Worm (Caenorhabditis elegans): Measurements from ENCODE around the gene fip-5.

The fip-5 gene

DNA sequence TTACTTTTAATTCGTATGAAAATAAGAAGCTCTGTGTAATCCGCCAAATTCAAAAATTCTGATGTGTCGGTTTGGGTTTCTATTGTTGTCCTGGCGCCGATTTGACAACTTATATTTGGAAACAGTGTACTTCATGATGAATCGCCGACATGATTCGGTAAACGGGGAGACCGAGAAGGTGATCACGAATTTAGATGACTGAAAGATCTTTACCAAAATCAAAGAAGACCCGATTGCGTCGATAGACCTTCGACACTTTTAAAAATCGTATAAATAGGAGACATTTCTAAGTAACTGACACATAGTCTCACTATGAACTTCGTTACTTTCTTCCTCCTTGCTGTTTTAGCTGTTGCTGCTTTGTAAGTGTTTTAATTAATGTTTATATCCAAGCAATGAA is at the start of gene fip-5:
fip-5 (plus strand) TSS at position 312 of the 400 bp plus-strand sequence.
- TF ChIP-seq lin-15B (tag; optimal IDR thresholded peaks at IDR 0.05): no peak
- TF ChIP-seq elt-1 (tag; optimal IDR thresholded peaks at IDR 0.05): peak; percentile 51

- TF ChIP-seq nhr-43 (tag; optimal IDR thresholded peaks at IDR 0.05; ENCODE audit: poor library complexity, severe bottlenecking) (no peak), ztf-11 (tag; optimal IDR thresholded peaks at IDR 0.05) (no peak), fos-1 (tag; optimal IDR thresholded peaks at IDR 0.05) (no peak), nhr-11 (tag; optimal IDR thresholded peaks at IDR 0.05) (no peak), zag-1 (tag; optimal IDR thresholded peaks at IDR 0.05) (no peak), egl-5 (tag; optimal IDR thresholded peaks at IDR 0.05) (no peak), fkh-2 (tag; optimal IDR thresholded peaks at IDR 0.05) (no peak), jun-1 (tag; optimal IDR thresholded peaks at IDR 0.05) (no peak), mdl-1 (tag; optimal IDR thresholded peaks at IDR 0.05) (no peak), nhr-12 (tag; optimal IDR thresholded peaks at IDR 0.05) (no peak), hmg-11 (tag; optimal IDR thresholded peaks at IDR 0.05) (no peak), elt-3 (tag; optimal IDR thresholded peaks at IDR 0.05) (no peak), ZK546.5 (tag; optimal IDR thresholded peaks at IDR 0.05) (no peak)
Observed at ce11 chrX:10252781-10253180, 49.8 kb upstream of the fip-5 start, which contains the start of gene C14H10.2. C14H10.2 (minus strand) TSS chrX:10252881.

- no peak for TF ChIP-seq fkh-10 (GFP tag; optimal IDR thresholded peaks at IDR 0.05)
- no peak for TF ChIP-seq mml-1 (tag; optimal IDR thresholded peaks at IDR 0.05)
- no peak for TF ChIP-seq daf-12 (tag; optimal IDR thresholded peaks at IDR 0.05)
- no peak for TF ChIP-seq unc-39 (tag; optimal IDR thresholded peaks at IDR 0.05)
- no peak for TF ChIP-seq ceh-16 (tag; optimal IDR thresholded peaks at IDR 0.05)
- TF ChIP-seq nhr-12 (tag; optimal IDR thresholded peaks at IDR 0.05): no peak
- TF ChIP-seq ztf-4 (tag; optimal IDR thresholded peaks at IDR 0.05): no peak
- no peak for TF ChIP-seq snpc-4 (tag; optimal IDR thresholded peaks at IDR 0.05)
- TF ChIP-seq egl-27 (tag; optimal IDR thresholded peaks at IDR 0.05): no peak
- no peak for TF ChIP-seq lin-39 (tag; optimal IDR thresholded peaks at IDR 0.05)
- TF ChIP-seq ZK546.5 (tag; optimal IDR thresholded peaks at IDR 0.05): no peak
- no peak for TF ChIP-seq ceh-9 (tag; optimal IDR thresholded peaks at IDR 0.05)
- no peak for TF ChIP-seq skn-1 (tag; optimal IDR thresholded peaks at IDR 0.05)
- TF ChIP-seq egl-5 (tag; optimal IDR thresholded peaks at IDR 0.05): no peak
- TF ChIP-seq ztf-11 (tag; optimal IDR thresholded peaks at IDR 0.05): no peak
- no peak for TF ChIP-seq R02D3.7 (tag; optimal IDR thresholded peaks at IDR 0.05)
- no peak for TF ChIP-seq nhr-28 (tag; optimal IDR thresholded peaks at IDR 0.05)
- TF ChIP-seq nhr-11 (tag; optimal IDR thresholded peaks at IDR 0.05): no peak
Observed at ce11 chrX:10254068-10254467, 48.5 kb upstream of the fip-5 start.

DNA sequence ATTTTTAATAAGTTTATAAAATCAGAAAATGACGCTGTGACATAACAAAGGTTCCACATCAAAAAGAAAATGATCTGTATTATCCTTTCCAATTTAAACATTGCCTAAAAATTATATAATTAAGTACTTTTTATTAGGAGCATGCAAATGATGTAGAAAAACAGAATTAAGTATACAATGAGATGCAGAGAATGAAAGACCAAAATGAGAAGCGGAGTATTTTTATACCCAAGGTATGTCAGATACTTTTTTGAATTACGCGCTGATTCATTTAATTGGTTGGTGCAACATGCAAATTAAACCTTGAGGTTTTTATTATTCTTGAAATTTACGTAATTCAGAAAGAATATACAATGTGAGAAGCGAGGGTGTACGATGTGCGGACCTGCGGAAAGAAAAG is 42.5 kb upstream of the fip-5 start, which contains the start of gene C32A9.1:
C32A9.1 (minus strand) TSS at position 101 of the 400 bp plus-strand sequence.
- no peak for TF ChIP-seq nhr-12 (tag; optimal IDR thresholded peaks at IDR 0.05)
- no peak for TF ChIP-seq pqm-1 (tag; optimal IDR thresholded peaks at IDR 0.05)
- TF ChIP-seq nhr-237 (tag; optimal IDR thresholded peaks at IDR 0.05): no peak
- no peak for TF ChIP-seq daf-12 (tag; optimal IDR thresholded peaks at IDR 0.05)
- no peak for TF ChIP-seq egl-5 (tag; optimal IDR thresholded peaks at IDR 0.05)
- no peak for TF ChIP-seq elt-3 (tag; optimal IDR thresholded peaks at IDR 0.05)
- TF ChIP-seq mml-1 (tag; optimal IDR thresholded peaks at IDR 0.05): no peak
- no peak for TF ChIP-seq pha-4 (tag; optimal IDR thresholded peaks at IDR 0.05)

ce11 chrX:10262299-10262698 is 40.2 kb upstream of the fip-5 start:
- TF ChIP-seq ztf-11 (tag; optimal IDR thresholded peaks at IDR 0.05) (no peak), nfya-1 (tag; optimal IDR thresholded peaks at IDR 0.05; ENCODE audit: insufficient read depth) (no peak), nhr-43 (tag; optimal IDR thresholded peaks at IDR 0.05; ENCODE audit: poor library complexity, severe bottlenecking) (no peak), ceh-16 (tag; optimal IDR thresholded peaks at IDR 0.05) (no peak), nhr-12 (tag; optimal IDR thresholded peaks at IDR 0.05) (no peak), ceh-28 (tag; optimal IDR thresholded peaks at IDR 0.05) (no peak), nhr-23 (tag; optimal IDR thresholded peaks at IDR 0.05) (no peak), egl-27 (tag; optimal IDR thresholded peaks at IDR 0.05) (no peak), nhr-28 (tag; optimal IDR thresholded peaks at IDR 0.05) (no peak), nhr-77 (tag; optimal IDR thresholded peaks at IDR 0.05) (no peak), snpc-4 (tag; optimal IDR thresholded peaks at IDR 0.05) (no peak), egl-5 (tag; optimal IDR thresholded peaks at IDR 0.05) (no peak), pqm-1 (tag; optimal IDR thresholded peaks at IDR 0.05) (no peak), nhr-67 (tag; optimal IDR thresholded peaks at IDR 0.05) (no peak), hmg-11 (tag; optimal IDR thresholded peaks at IDR 0.05) (no peak), elt-2 (tag; optimal IDR thresholded peaks at IDR 0.05) (no peak), nhr-76 (tag; optimal IDR thresholded peaks at IDR 0.05) (no peak), nhr-237 (tag; optimal IDR thresholded peaks at IDR 0.05) (no peak)

Data from whole organism, L3 larva.